Worm (Caenorhabditis elegans): ENCODE data around the gene F11G11.5.

DNA sequence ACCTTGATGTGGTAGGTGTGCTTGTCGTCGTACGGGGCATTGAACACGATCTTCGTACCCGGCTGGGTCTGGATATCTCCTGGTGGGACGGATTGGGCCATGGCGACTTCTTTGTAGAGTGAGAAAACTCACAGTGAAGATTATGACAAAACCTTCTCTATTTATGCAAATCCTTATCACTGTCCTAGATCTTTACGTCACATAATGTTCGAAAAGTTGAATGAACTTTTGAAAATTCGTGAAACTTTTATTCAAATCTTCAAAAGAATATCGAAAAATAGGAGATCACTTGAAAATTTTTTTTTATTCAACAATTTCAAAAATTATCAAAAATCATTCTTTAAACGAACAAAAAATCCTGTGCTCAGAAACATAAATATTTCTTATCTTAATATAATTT, 34.9 kb downstream of the F11G11.5 start, which contains the start of gene msp-33:
- TF ChIP-seq lin-35 (GFP tag; optimal IDR thresholded peaks at IDR 0.05) (no peak), ama-1 (optimal IDR thresholded peaks at IDR 0.05) (no peak), unc-30 (tag; optimal IDR thresholded peaks at IDR 0.05) (no peak), snpc-4 (tag; optimal IDR thresholded peaks at IDR 0.05) (no peak), lin-13 (GFP tag; optimal IDR thresholded peaks at IDR 0.05) (no peak), ztf-4 (tag; optimal IDR thresholded peaks at IDR 0.05) (no peak)
